Fruit fly (Drosophila melanogaster) whole organism, embryonic: ENCODE measurements around the gene CG43137.
A peak's percentile ranks its signal among the peaks of the same experiment; 100 is the strongest.

Experiments
- C15 ChIP-seq: fragments of 200-800 bp; sonication (Bioruptor generic); IDR thresholded peaks from 3 replicates; pipeline ENCODE4 v1.3.6; 2022; ENCODE audit warnings: missing biosample characterization, missing genetic modification characterization
- CG10543 ChIP-seq: fragments of 200-800 bp; sonication (Bioruptor generic); optimal IDR thresholded peaks from 3 replicates; lab custom pipeline; 2017; ENCODE audit warnings: missing biosample characterization, mild to moderate bottlenecking, missing genetic modification characterization, moderate library complexity
- CG10565 ChIP-seq: fragments of 200-800 bp; sonication (Bioruptor generic); optimal IDR thresholded peaks from 3 replicates; lab custom pipeline; 2016; ENCODE audit warnings: missing biosample characterization, mild to moderate bottlenecking, missing genetic modification characterization
- CG10959 ChIP-seq: fragments of 200-800 bp; sonication (Bioruptor generic); IDR thresholded peaks from 2 replicates; pipeline ENCODE4 v1.3.6; 2022; ENCODE audit warnings: missing biosample characterization, missing genetic modification characterization
- CG11504 ChIP-seq: fragments of 200-800 bp; sonication (Bioruptor generic); optimal IDR thresholded peaks from 3 replicates; lab custom pipeline; 2019; ENCODE audit warnings: missing biosample characterization, mild to moderate bottlenecking, missing genetic modification characterization, moderate library complexity
- CG11696 ChIP-seq: fragments of 200-800 bp; sonication (Bioruptor generic); IDR thresholded peaks from 2 replicates; pipeline ENCODE4 v1.3.6; 2022; ENCODE audit warnings: missing biosample characterization, missing genetic modification characterization
- CG12942 ChIP-seq: fragments of 200-800 bp; sonication (Bioruptor generic); optimal IDR thresholded peaks from 3 replicates; lab custom pipeline; 2016; ENCODE audit warnings: missing biosample characterization, missing genetic modification characterization
- CG14667 ChIP-seq: fragments of 200-800 bp; sonication (Bioruptor generic); IDR thresholded peaks from 2 replicates; pipeline ENCODE4 v1.3.6; 2022; ENCODE audit warnings: missing biosample characterization, missing genetic modification characterization
- CG15269 ChIP-seq: fragments of 200-800 bp; sonication (Bioruptor generic); optimal IDR thresholded peaks from 2 replicates; lab custom pipeline; 2018; ENCODE audit warnings: missing biosample characterization, mild to moderate bottlenecking, missing genetic modification characterization, moderate library complexity
- CG1602 ChIP-seq: fragments of 200-800 bp; sonication (Bioruptor generic); optimal IDR thresholded peaks from 3 replicates; lab custom pipeline; 2016; ENCODE audit warnings: missing biosample characterization, missing genetic modification characterization
- CG17328 ChIP-seq: fragments of 200-800 bp; sonication (Bioruptor generic); IDR thresholded peaks from 2 replicates; pipeline ENCODE4 v1.3.6; 2022; ENCODE audit warnings: missing biosample characterization, missing genetic modification characterization
- CG17359 ChIP-seq: fragments of 200-800 bp; sonication (Bioruptor generic); optimal IDR thresholded peaks from 3 replicates; lab custom pipeline; 2018; ENCODE audit warnings: missing biosample characterization, mild to moderate bottlenecking, missing genetic modification characterization, moderate library complexity
- CG18262 ChIP-seq: fragments of 200-800 bp; optimal IDR thresholded peaks from 3 replicates; lab custom pipeline; 2019; ENCODE audit warnings: missing biosample characterization, mild to moderate bottlenecking, missing genetic modification characterization, moderate library complexity
- CG31365 ChIP-seq: fragments of 200-800 bp; sonication (Bioruptor generic); optimal IDR thresholded peaks from 2 replicates; lab custom pipeline; 2018; ENCODE audit warnings: missing biosample characterization, mild to moderate bottlenecking, missing genetic modification characterization
- CG34376 ChIP-seq: fragments of 200-800 bp; sonication (Bioruptor generic); optimal IDR thresholded peaks from 2 replicates; lab custom pipeline; 2018; ENCODE audit warnings: missing biosample characterization, mild to moderate bottlenecking, missing genetic modification characterization
- CG3995 ChIP-seq: fragments of 200-800 bp; sonication (Bioruptor generic); optimal IDR thresholded peaks from 3 replicates; lab custom pipeline; 2016; ENCODE audit warnings: missing biosample characterization, missing genetic modification characterization
- CG4360 ChIP-seq: fragments of 200-800 bp; sonication (Bioruptor generic); IDR thresholded peaks from 2 replicates; pipeline ENCODE4 v1.3.6; 2022; ENCODE audit warnings: missing biosample characterization, missing genetic modification characterization
- CG4730 ChIP-seq: fragments of 200-800 bp; sonication (Bioruptor generic); IDR thresholded peaks from 2 replicates; pipeline ENCODE4 v1.3.6; 2022; ENCODE audit warnings: missing biosample characterization, missing genetic modification characterization
- CG6254 ChIP-seq: fragments of 200-800 bp; sonication (Bioruptor generic); optimal IDR thresholded peaks from 3 replicates; lab custom pipeline; 2017; ENCODE audit warnings: mild to moderate bottlenecking, missing biosample characterization, missing genetic modification reagents, missing genetic modification characterization
- CG7372 ChIP-seq: fragments of 200-800 bp; sonication (Bioruptor generic); IDR thresholded peaks from 2 replicates; pipeline ENCODE4 v1.3.6; 2022; ENCODE audit warnings: missing biosample characterization, missing genetic modification characterization
- CrebB ChIP-seq: fragments of 200-800 bp; sonication (Bioruptor generic); optimal IDR thresholded peaks from 3 replicates; lab custom pipeline; 2018; ENCODE audit warnings: missing biosample characterization, mild to moderate bottlenecking, missing genetic modification characterization
- Dfd ChIP-seq, 2 experiments: fragments of >200 bp; optimal IDR thresholded peaks; 2 replicates each; lab custom pipeline; 2017; ENCODE audit warnings: missing biosample characterization in 2 of 2, missing genetic modification characterization in 2 of 2
- E2f1 ChIP-seq: fragments of 200-800 bp; sonication (Bioruptor generic); IDR thresholded peaks from 2 replicates; pipeline ENCODE4 v1.3.6; 2022; ENCODE audit warnings: missing biosample characterization, missing genetic modification characterization
- Fer2 ChIP-seq: fragments of 200-800 bp; sonication (Bioruptor generic); optimal IDR thresholded peaks from 2 replicates; lab custom pipeline; 2018; ENCODE audit warnings: missing biosample characterization, mild to moderate bottlenecking, missing genetic modification characterization, moderate library complexity
- HLH3B ChIP-seq: fragments of 200-800 bp; sonication (Bioruptor generic); IDR thresholded peaks from 2 replicates; pipeline ENCODE4 v1.3.6; 2022; ENCODE audit warnings: missing biosample characterization, missing genetic modification characterization
- Hey ChIP-seq: fragments of 200-800 bp; sonication (Bioruptor generic); optimal IDR thresholded peaks from 3 replicates; lab custom pipeline; 2018; ENCODE audit warnings: missing biosample characterization, mild to moderate bottlenecking, missing genetic modification characterization
- HmgZ ChIP-seq: fragments of 200-800 bp; sonication (Bioruptor generic); optimal IDR thresholded peaks from 2 replicates; lab custom pipeline; 2018; ENCODE audit warnings: missing biosample characterization, mild to moderate bottlenecking, missing genetic modification characterization
- Meics ChIP-seq: fragments of 200-800 bp; sonication (Bioruptor generic); optimal IDR thresholded peaks from 2 replicates; lab custom pipeline; 2017; ENCODE audit warnings: missing biosample characterization, mild to moderate bottlenecking, missing genetic modification characterization
- NfI ChIP-seq: fragments of 200-800 bp; sonication (Bioruptor generic); optimal IDR thresholded peaks from 3 replicates; lab custom pipeline; 2018; ENCODE audit warnings: missing biosample characterization, mild to moderate bottlenecking, missing genetic modification characterization, moderate library complexity
- Stat92E ChIP-seq, 3 experiments: fragments of >200 bp in 2 of 3; fragments of 200-800 bp in 1 of 3; sonication (Bioruptor generic) in 1 of 3; optimal IDR thresholded peaks; 2 replicates each; lab custom pipeline; 2017 to 2019; ENCODE audit warnings: missing biosample characterization in 3 of 3, missing genetic modification characterization in 3 of 3, mild to moderate bottlenecking in 1 of 3, moderate library complexity in 1 of 3
- bbx ChIP-seq: fragments of 200-800 bp; sonication (Bioruptor generic); IDR thresholded peaks from 2 replicates; pipeline ENCODE4 v1.3.6; 2022; ENCODE audit warnings: missing biosample characterization, missing genetic modification characterization; ENCODE audit not compliant: partially characterized antibody
- bowl ChIP-seq: fragments of 200-800 bp; sonication (Bioruptor generic); IDR thresholded peaks from 2 replicates; pipeline ENCODE4 v1.3.6; 2022; ENCODE audit warnings: missing biosample characterization, missing genetic modification characterization
- disco-r ChIP-seq: fragments of 200-800 bp; sonication (Bioruptor generic); optimal IDR thresholded peaks from 2 replicates; lab custom pipeline; 2016; ENCODE audit warnings: missing biosample characterization, missing genetic modification characterization
- dpn ChIP-seq, 2 experiments: fragments of 200-800 bp; sonication (Bioruptor generic); optimal IDR thresholded peaks; 3 replicates each; lab custom pipeline; 2016; ENCODE audit warnings: missing biosample characterization in 2 of 2, missing genetic modification characterization in 2 of 2
- hkb ChIP-seq, 2 experiments: fragments of 200-800 bp in 1 of 2; fragments of >200 bp in 1 of 2; sonication (Bioruptor generic) in 1 of 2; IDR thresholded peaks in 1 of 2; optimal IDR thresholded peaks in 1 of 2; 2 replicates each; pipeline versions ENCODE4 v1.3.6 to Lab custom; 2017 to 2022; ENCODE audit warnings: missing biosample characterization in 1 of 2, missing genetic modification characterization in 1 of 2
- insv ChIP-seq, 2 experiments: fragments of 200-800 bp; sonication (Bioruptor generic); optimal IDR thresholded peaks; 3 replicates each; lab custom pipeline; 2016 to 2018; ENCODE audit warnings: missing biosample characterization in 2 of 2, missing genetic modification characterization in 2 of 2
- jigr1 ChIP-seq: fragments of 200-800 bp; sonication (Bioruptor generic); IDR thresholded peaks from 3 replicates; pipeline ENCODE4 v1.3.6; 2022; ENCODE audit warnings: missing biosample characterization, missing genetic modification characterization
- lmd ChIP-seq: fragments of 200-800 bp; sonication (Bioruptor generic); IDR thresholded peaks from 2 replicates; pipeline ENCODE4 v1.3.6; 2022; ENCODE audit warnings: missing biosample characterization, missing genetic modification characterization
- nmo ChIP-seq: fragments of 200-800 bp; sonication (Bioruptor generic); optimal IDR thresholded peaks from 2 replicates; lab custom pipeline; 2018; ENCODE audit warnings: missing biosample characterization, mild to moderate bottlenecking, missing genetic modification characterization, moderate library complexity
- pan ChIP-seq, 4 experiments: fragments of >200 bp in 3 of 4; fragments of 200-800 bp in 1 of 4; sonication (Bioruptor generic) in 1 of 4; optimal IDR thresholded peaks in 3 of 4; IDR thresholded peaks in 1 of 4; 2 replicates each; pipeline versions ENCODE4 v1.3.6 to Lab custom; 2017 to 2022; ENCODE audit warnings: missing biosample characterization in 2 of 4, missing genetic modification characterization in 2 of 4, mixed read lengths in 1 of 4
- pfk ChIP-seq: fragments of 200-800 bp; sonication (Bioruptor generic); optimal IDR thresholded peaks from 2 replicates; lab custom pipeline; 2018; ENCODE audit warnings: missing biosample characterization, mild to moderate bottlenecking, missing genetic modification characterization, moderate library complexity
- pros ChIP-seq: fragments of 200-800 bp; sonication (Bioruptor generic); optimal IDR thresholded peaks from 3 replicates; lab custom pipeline; 2019; ENCODE audit warnings: missing biosample characterization, mild to moderate bottlenecking, missing genetic modification characterization, moderate library complexity
- stc ChIP-seq: fragments of 200-800 bp; sonication (Bioruptor generic); IDR thresholded peaks from 2 replicates; pipeline ENCODE4 v1.3.6; 2022; ENCODE audit warnings: missing biosample characterization, missing genetic modification characterization
- tgo ChIP-seq: fragments of 200-800 bp; sonication (Bioruptor generic); IDR thresholded peaks from 3 replicates; pipeline ENCODE4 v1.3.6; 2022; ENCODE audit warnings: missing biosample characterization, missing genetic modification characterization
- vnd ChIP-seq: fragments of 200-800 bp; sonication (Bioruptor generic); IDR thresholded peaks from 3 replicates; pipeline ENCODE4 v1.3.6; 2022; ENCODE audit warnings: missing biosample characterization, missing genetic modification characterization; ENCODE audit not compliant: partially characterized antibody
- yki ChIP-seq: fragments of >200 bp; optimal IDR thresholded peaks from 3 replicates; lab custom pipeline; 2018
- z ChIP-seq: fragments of 200-800 bp; sonication (Bioruptor generic); IDR thresholded peaks from 3 replicates; pipeline ENCODE4 v1.3.6; 2022; ENCODE audit warnings: missing biosample characterization, missing genetic modification characterization

Gene CG43137

dm6 chrX:5896809-5897700, 32.1 kb upstream of the CG43137 start (continued):
- TF ChIP-seq CG17359 (tag; lab: Kevin White, UChicago) (peak; percentile 31), CG34376 (GFP tag; lab: Kevin White, UChicago) (no peak), CG18262 (peak; percentile 3), nmo (peak; percentile 44), E2f1 (0 out of 2 replicates have a peak, but pooled peaks have one; percentile 38), CG14667 (GFP tag; lab: Robert Waterston, UW) (no peak), pan (optimal IDR thresholded peaks at IDR 0.05; lab: Kevin White, UChicago) (no peak), pan (GFP tag; optimal IDR thresholded peaks at IDR 0.05 in 1 of 2, IDR thresholded peaks at IDR 0.05 in 1 of 2) (peak in 1 of 2 experiments; percentile 46), CrebB (tag; lab: Kevin White, UChicago) (no peak), CG31365 (tag; lab: Kevin White, UChicago) (no peak), Meics (GFP tag; lab: Kevin White, UChicago) (no peak), CG15269 (tag; lab: Kevin White, UChicago) (peak; percentile 30), lmd (GFP tag; lab: Robert Waterston, UW) (peak; percentile 50), CG4730 (GFP tag; lab: Robert Waterston, UW) (peak; percentile 36; the same call in 1 of the 2 replicates), HmgZ (no peak), CG3995 (GFP tag; lab: Kevin White, UChicago) (no peak), Stat92E (GFP tag; optimal IDR thresholded peaks at IDR 0.05; lab: Kevin White, UChicago) (no peak), bowl (GFP tag; lab: Robert Waterston, UW) (no peak), CG10543 (no peak), CG7372 (GFP tag; lab: Robert Waterston, UW) (no peak), pfk (no peak), dpn (GFP tag; optimal IDR thresholded peaks at IDR 0.05; lab: Kevin White, UChicago) (peak in 1 of 2 experiments; percentile 39), stc (GFP tag; lab: Robert Waterston, UW) (no peak), z (GFP tag; lab: Robert Waterston, UW) (no peak; the same call in 2 of the 3 replicates), CG10565 (no peak), disco-r (GFP tag; lab: Kevin White, UChicago) (no peak), C15 (GFP tag; lab: Robert Waterston, UW) (no peak), CG11504 (tag; lab: Kevin White, UChicago) (peak; percentile 44), Dfd (GFP tag; optimal IDR thresholded peaks at IDR 0.05; lab: Kevin White, UChicago) (no peak), insv (GFP tag; optimal IDR thresholded peaks at IDR 0.05; lab: Kevin White, UChicago) (no peak), CG4360 (GFP tag; lab: Robert Waterston, UW) (no peak), pros (GFP tag; lab: Kevin White, UChicago) (peak; percentile 55), CG12942 (GFP tag; lab: Kevin White, UChicago) (no peak), tgo (peak; percentile 20; the same call in 1 of the 3 replicates), bbx (GFP tag; lab: Robert Waterston, UW) (no peak), jigr1 (GFP tag; lab: Robert Waterston, UW) (no peak), CG10959 (GFP tag; lab: Robert Waterston, UW) (0 out of 2 replicates have a peak, but pooled peaks have one; percentile 10), hkb (optimal IDR thresholded peaks at IDR 0.05; lab: Kevin White, UChicago) (no peak), hkb (GFP tag; IDR thresholded peaks at IDR 0.05; lab: Robert Waterston, UW) (peak; percentile 28; the same call in 1 of the 2 replicates), NfI (GFP tag; lab: Kevin White, UChicago) (peak; percentile 23), CG17328 (peak; percentile 59; the same call in 1 of the 2 replicates), vnd (GFP tag; lab: Robert Waterston, UW) (no peak), Fer2 (tag; lab: Kevin White, UChicago) (no peak), yki (lab: Kevin White, UChicago) (no peak), CG6254 (no peak), HLH3B (GFP tag; lab: Robert Waterston, UW) (peak; percentile 51; the same call in 1 of the 2 replicates), Hey (tag; lab: Kevin White, UChicago) (no peak), CG1602 (GFP tag; lab: Kevin White, UChicago) (peak; percentile 17), CG11696 (GFP tag; lab: Robert Waterston, UW) (peak; percentile 86)
